Worm (Caenorhabditis elegans): ENCODE measurements around the gene F25E2.3.

- TF ChIP-seq ztf-28 (GFP tag; IDR thresholded peaks at IDR 0.05) (no peak), ceh-40 (GFP tag; IDR thresholded peaks at IDR 0.05) (no peak)
Observed at ce11 chrX:789848-790247, 23.1 kb downstream of the F25E2.3 start.

Data from whole organism, young adult.